Worm (Caenorhabditis elegans) whole organism, early embryonic: ENCODE results near the gene F46C3.6.

Experiments used
- F13C5.2 ChIP-seq: sonication (generic microtip); optimal IDR thresholded peaks from 2 replicates; lab custom pipeline; 2017; ENCODE audit warnings: mild to moderate bottlenecking, missing genetic modification characterization, inconsistent platforms, missing compliant biosample characterization
- ama-1 ChIP-seq: fragments of 150-350 bp; optimal IDR thresholded peaks from 2 replicates; lab custom pipeline; 2014
- flt-1 ChIP-seq: fragments of 200-800 bp; sonication (Bioruptor generic); IDR thresholded peaks from 2 replicates; pipeline ENCODE4 v1.3.6; 2022; ENCODE audit warnings: missing genetic modification characterization, missing compliant biosample characterization
- pes-1 ChIP-seq: fragments of 200-800 bp; sonication (Bioruptor generic); IDR thresholded peaks from 2 replicates; pipeline ENCODE4 v1.3.6; 2022; ENCODE audit warnings: missing genetic modification reagents, missing genetic modification characterization, missing compliant biosample characterization
- tbx-11 ChIP-seq: fragments of 200-800 bp; sonication (Bioruptor generic); IDR thresholded peaks from 2 replicates; pipeline ENCODE4 v1.3.6; 2022; ENCODE audit warnings: missing genetic modification characterization, missing compliant biosample characterization
- tbx-37 ChIP-seq: fragments of 200-800 bp; sonication (Bioruptor generic); conservative IDR thresholded peaks from 2 replicates; pipeline ENCODE4 v1.3.6; 2022; ENCODE audit warnings: missing genetic modification reagents, missing genetic modification characterization, missing compliant biosample characterization

- TF ChIP-seq tbx-37 (GFP tag; lab: Robert Waterston, UW) (no peak), tbx-11 (no peak), ama-1 (lab: Kevin White, UChicago) (no peak), flt-1 (GFP tag; lab: Robert Waterston, UW) (no peak), pes-1 (no peak), F13C5.2 (tag; lab: Kevin White, UChicago) (no peak)
These were observed 10.4 kb downstream of the F46C3.6 start for ce11 chrX:11409457-11409856.
